Fruit fly (Drosophila melanogaster): Measurements from ENCODE around the gene smal.

dm6 chr2L:6194054-6194453 lies 15.1 kb downstream of the smal start:
- TF ChIP-seq psq (optimal IDR thresholded peaks at IDR 0.05), result no peak
- TF ChIP-seq ttk (optimal IDR thresholded peaks at IDR 0.05), result no peak
- TF ChIP-seq h (optimal IDR thresholded peaks at IDR 0.05), result no peak
- no peak for TF ChIP-seq Sin3A (optimal IDR thresholded peaks at IDR 0.05)

All from Kc167 (cell line).